2 fruit fly cellular contexts compared by ENCODE assay signal in genomic region chr3L:104076-104475, dm6.
TF ChIP-seq lines count a peak whose summit lies in the region.

No protein-coding gene starts in this region.

- TF ChIP-seq CTCF in whole organism, embryonic (GFP tag; optimal IDR thresholded peaks at IDR 0.05; lab: Kevin White, UChicago) = no peak

TF ChIP-seq in whole organism, adult, 20 proteins besides CTCF, POLR2A, EP300 and RAD21:
- TF ChIP-seq CG5204 (GFP tag; optimal IDR thresholded peaks at IDR 0.05; lab: Kevin White, UChicago) = no peak
- TF ChIP-seq kay (GFP tag; lab: Kevin White, UChicago; ENCODE audit: borderline replicate concordance) = peak; percentile 88

TF ChIP-seq in whole organism, embryonic, 481 proteins besides CTCF, POLR2A, EP300 and RAD21:
- TF ChIP-seq MTF-1 (GFP tag; optimal IDR thresholded peaks at IDR 0.05; lab: Kevin White, UChicago; ENCODE audit: borderline replicate concordance) (no peak), CG2199 (GFP tag; IDR thresholded peaks at IDR 0.05; lab: Robert Waterston, UW) (peak; percentile 80), sc (optimal IDR thresholded peaks at IDR 0.05; lab: Kevin White, UChicago) (no peak), sc (GFP tag; optimal IDR thresholded peaks at IDR 0.05; lab: Kevin White, UChicago) (no peak), Deaf1 (tag; optimal IDR thresholded peaks at IDR 0.05; lab: Kevin White, UChicago) (peak; percentile 28), CG1647 (GFP tag; optimal IDR thresholded peaks at IDR 0.05; lab: Kevin White, UChicago) (no peak), Awh (GFP tag; IDR thresholded peaks at IDR 0.05; lab: Robert Waterston, UW) (no peak), twi (tag; optimal IDR thresholded peaks at IDR 0.05; lab: Kevin White, UChicago) (no peak), HLH4C (GFP tag; IDR thresholded peaks at IDR 0.05; lab: Robert Waterston, UW; ENCODE audit: partially characterized antibody) (no peak), NK7.1 (GFP tag; optimal IDR thresholded peaks at IDR 0.05; lab: Kevin White, UChicago) (no peak), h (optimal IDR thresholded peaks at IDR 0.05; lab: Kevin White, UChicago) (no peak), slou (GFP tag; optimal IDR thresholded peaks at IDR 0.05; lab: Kevin White, UChicago) (no peak), Fer2 (tag; optimal IDR thresholded peaks at IDR 0.05; lab: Kevin White, UChicago) (no peak), tx (GFP tag; optimal IDR thresholded peaks at IDR 0.05; lab: Kevin White, UChicago) (no peak), sqz (GFP tag; optimal IDR thresholded peaks at IDR 0.05; lab: Kevin White, UChicago) (no peak)

Comparison
In these comparisons a context has a peak if more than half of its experiments do, and no peak if none do; other contexts are left out.
1. Of the 1 proteins assayed by ChIP-seq in both whole organism, embryonic and whole organism, adult: peak only in whole organism, embryonic: none; only in whole organism, adult: kay; in both: none; in neither: 0.